Fruit fly (Drosophila melanogaster) S2 (cell line): ENCODE data around the gene CG43448.

Experiments used
- CG8478 ChIP-seq: fragments of >200 bp; optimal IDR thresholded peaks from 2 replicates; lab custom pipeline; 2018
- CTCF ChIP-seq, 2 experiments: fragments of >200 bp; optimal IDR thresholded peaks; 2 replicates each; lab custom pipeline; 2018

DNA sequence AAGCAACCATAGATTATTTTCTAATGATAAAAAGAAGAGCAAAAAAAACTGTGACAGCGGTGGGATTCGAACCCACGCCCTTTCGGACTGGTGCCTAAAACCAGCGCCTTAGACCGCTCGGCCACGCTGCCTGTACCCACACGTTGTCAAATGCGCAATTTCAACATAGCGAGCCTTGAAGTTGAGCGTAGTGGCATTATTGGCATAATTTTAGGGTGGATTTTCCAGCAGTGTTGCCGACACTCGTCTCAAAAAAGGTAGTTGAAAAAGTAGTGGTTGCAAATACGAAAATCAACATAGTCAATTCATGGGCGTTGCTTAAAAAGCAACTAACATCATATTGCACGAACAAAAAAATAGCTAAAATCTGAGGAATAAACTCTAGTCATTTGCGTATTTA lies 11.0 kb upstream of the CG43448 start:
- no peak for TF ChIP-seq CTCF (optimal IDR thresholded peaks at IDR 0.05; lab: Kevin White, UChicago)
- TF ChIP-seq CG8478 (lab: Kevin White, UChicago), result no peak
